Fruit fly (Drosophila melanogaster) whole organism, wandering third instar larva: ENCODE measurements around the gene Actn.

Experiments used
- Abd-B ChIP-seq: fragments of >200 bp; optimal IDR thresholded peaks from 2 replicates; lab custom pipeline; 2017; ENCODE audit warnings: missing biosample characterization, missing genetic modification characterization
- CG9705 ChIP-seq: fragments of 200-800 bp; sonication (Bioruptor generic); optimal IDR thresholded peaks from 2 replicates; lab custom pipeline; 2018; ENCODE audit warnings: missing biosample characterization, mild to moderate bottlenecking, missing genetic modification characterization
- CrebA ChIP-seq: fragments of 200-800 bp; sonication (Bioruptor generic); optimal IDR thresholded peaks from 2 replicates; lab custom pipeline; 2016; ENCODE audit warnings: missing biosample characterization, mild to moderate bottlenecking, missing genetic modification characterization, borderline replicate concordance
- Dfd ChIP-seq: fragments of >200 bp; optimal IDR thresholded peaks from 2 replicates; lab custom pipeline; 2017; ENCODE audit warnings: missing biosample characterization, missing genetic modification characterization
- Dif ChIP-seq: fragments of 200-275, 200-300 bp; sonication (Bioruptor generic); optimal IDR thresholded peaks from 2 replicates; lab custom pipeline; 2018; ENCODE audit warnings: missing biosample characterization, missing genetic modification characterization; ENCODE audit not compliant: partially characterized antibody
- GATAd ChIP-seq: sonication (Bioruptor generic); optimal IDR thresholded peaks from 2 replicates; lab custom pipeline; 2016; ENCODE audit warnings: missing biosample characterization, missing genetic modification characterization
- HLH106 ChIP-seq: fragments of 200-800 bp; optimal IDR thresholded peaks from 3 replicates; lab custom pipeline; 2019; ENCODE audit warnings: missing biosample characterization, mild to moderate bottlenecking, missing genetic modification characterization, moderate library complexity
- Hnf4 ChIP-seq: fragments of 200-800 bp; sonication (Bioruptor generic); optimal IDR thresholded peaks from 2 replicates; lab custom pipeline; 2016; ENCODE audit warnings: missing biosample characterization, mild to moderate bottlenecking, missing genetic modification characterization
- Hr78 ChIP-seq: fragments of >200 bp; optimal IDR thresholded peaks from 2 replicates; lab custom pipeline; 2017; ENCODE audit warnings: missing biosample characterization, missing genetic modification characterization
- Hr83 ChIP-seq: fragments of 200-300 bp; sonication (Bioruptor generic); optimal IDR thresholded peaks from 2 replicates; lab custom pipeline; 2016; ENCODE audit warnings: missing biosample characterization, mild to moderate bottlenecking, missing genetic modification characterization, moderate library complexity; ENCODE audit not compliant: poor library complexity, severe bottlenecking
- Mio ChIP-seq: sonication (Bioruptor generic); optimal IDR thresholded peaks from 2 replicates; lab custom pipeline; 2016; ENCODE audit warnings: missing biosample characterization, missing genetic modification characterization
- Myc ChIP-seq: fragments of >200 bp; optimal IDR thresholded peaks from 2 replicates; lab custom pipeline; 2017
- N ChIP-seq: fragments of >200 bp; optimal IDR thresholded peaks from 2 replicates; lab custom pipeline; 2018; ENCODE audit warnings: missing biosample characterization, missing external identifiers, missing genetic modification characterization
- OdsH ChIP-seq: fragments of 200-800 bp; sonication (Bioruptor generic); optimal IDR thresholded peaks from 2 replicates; lab custom pipeline; 2016; ENCODE audit warnings: missing biosample characterization, mild to moderate bottlenecking, missing genetic modification characterization
- Rel ChIP-seq, 2 experiments: fragments of 200-800 bp; sonication (Bioruptor generic) in 1 of 2; optimal IDR thresholded peaks; 2 replicates in 1 of 2; 3 replicates in 1 of 2; lab custom pipeline; 2016 to 2019; ENCODE audit warnings: mild to moderate bottlenecking in 2 of 2, missing biosample characterization in 2 of 2, missing genetic modification characterization in 2 of 2, moderate library complexity in 1 of 2
- Vsx2 ChIP-seq: fragments of 200-300, 225-300 bp; sonication (Bioruptor generic); optimal IDR thresholded peaks from 2 replicates; lab custom pipeline; 2018; ENCODE audit warnings: missing biosample characterization, missing genetic modification characterization; ENCODE audit not compliant: partially characterized antibody
- brk ChIP-seq: fragments of 200-800 bp; sonication (Bioruptor generic); optimal IDR thresholded peaks from 2 replicates; lab custom pipeline; 2016; ENCODE audit warnings: missing biosample characterization, mild to moderate bottlenecking, missing genetic modification characterization
- dl ChIP-seq, 2 experiments: fragments of 175-275, 200-275 bp in 1 of 2; fragments of 200-275 bp in 1 of 2; sonication (Bioruptor generic); optimal IDR thresholded peaks; lab custom pipeline; 2018; ENCODE audit warnings: mild to moderate bottlenecking in 2 of 2, missing biosample characterization in 2 of 2, missing genetic modification characterization in 2 of 2, moderate library complexity in 2 of 2; ENCODE audit not compliant: partially characterized antibody in 2 of 2, insufficient read depth in 1 of 2
- dsf ChIP-seq: sonication (Bioruptor generic); optimal IDR thresholded peaks from 2 replicates; lab custom pipeline; 2016; ENCODE audit warnings: missing biosample characterization, missing genetic modification characterization, borderline replicate concordance
- ey ChIP-seq: fragments of 200-800 bp; sonication (Bioruptor generic); optimal IDR thresholded peaks from 2 replicates; lab custom pipeline; 2016; ENCODE audit warnings: missing biosample characterization, missing genetic modification characterization
- foxo ChIP-seq, 2 experiments: fragments of 200-800 bp; sonication (Bioruptor generic); optimal IDR thresholded peaks; 2 replicates in 1 of 2; 3 replicates in 1 of 2; lab custom pipeline; 2016 to 2017; ENCODE audit warnings: missing biosample characterization in 2 of 2, missing genetic modification characterization in 2 of 2
- fru ChIP-seq: fragments of 200-800 bp; sonication (Bioruptor generic); optimal IDR thresholded peaks from 3 replicates; lab custom pipeline; 2016; ENCODE audit warnings: missing biosample characterization, mild to moderate bottlenecking, missing genetic modification characterization
- h ChIP-seq: fragments of 200-800 bp; sonication (Bioruptor generic); optimal IDR thresholded peaks from 3 replicates; lab custom pipeline; 2016; ENCODE audit warnings: missing biosample characterization, mild to moderate bottlenecking, missing genetic modification characterization
- jim ChIP-seq: fragments of 175-275, 200-325 bp; sonication (Bioruptor generic); optimal IDR thresholded peaks from 2 replicates; lab custom pipeline; 2016; ENCODE audit warnings: missing biosample characterization, mild to moderate bottlenecking, missing genetic modification characterization
- lola ChIP-seq: fragments of >200 bp; optimal IDR thresholded peaks from 2 replicates; lab custom pipeline; 2017; ENCODE audit warnings: missing biosample characterization, missing genetic modification characterization
- pan ChIP-seq: fragments of >200 bp; optimal IDR thresholded peaks from 2 replicates; lab custom pipeline; 2017
- psq ChIP-seq: fragments of 200-800 bp; sonication (Bioruptor generic); optimal IDR thresholded peaks from 3 replicates; lab custom pipeline; 2017; ENCODE audit warnings: missing biosample characterization, mild to moderate bottlenecking, missing genetic modification characterization, moderate library complexity
- rgr ChIP-seq: fragments of 200-800 bp; sonication (Bioruptor generic); optimal IDR thresholded peaks from 3 replicates; lab custom pipeline; 2016; ENCODE audit warnings: missing biosample characterization, mild to moderate bottlenecking, missing genetic modification characterization
- sage ChIP-seq: fragments of 200-800 bp; sonication (Bioruptor generic); optimal IDR thresholded peaks from 2 replicates; lab custom pipeline; 2016; ENCODE audit warnings: missing biosample characterization, mild to moderate bottlenecking, missing genetic modification characterization
- tai ChIP-seq: sonication (Bioruptor generic); optimal IDR thresholded peaks from 2 replicates; lab custom pipeline; 2016; ENCODE audit warnings: missing biosample characterization, missing genetic modification characterization
- woc ChIP-seq: sonication (Bioruptor generic); optimal IDR thresholded peaks from 2 replicates; lab custom pipeline; 2016; ENCODE audit warnings: missing biosample characterization, mild to moderate bottlenecking, missing genetic modification characterization

Gene Actn

DNA sequence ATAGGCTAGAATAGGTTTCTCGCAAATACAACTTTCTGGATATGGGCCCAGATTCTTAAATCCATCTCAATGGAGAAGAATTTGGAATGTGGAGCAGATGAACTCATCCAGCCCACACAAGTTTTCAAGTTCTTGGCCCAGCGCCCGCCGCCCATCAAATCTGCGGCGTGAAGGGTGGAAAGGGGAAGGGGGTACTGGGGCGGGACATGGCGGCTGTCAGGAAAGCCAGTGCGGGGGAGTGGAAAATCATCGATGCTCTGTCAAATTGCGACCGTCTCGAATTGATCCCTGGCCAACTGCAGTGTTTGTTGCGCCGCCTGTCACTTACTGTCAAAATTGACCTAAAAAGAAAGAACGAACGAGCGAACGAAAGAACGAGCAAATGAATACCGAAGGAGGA lies 56.6 kb downstream of the Actn start:
- TF ChIP-seq Abd-B (GFP tag; lab: Kevin White, UChicago), result no peak
- no peak for TF ChIP-seq psq (GFP tag; lab: Kevin White, UChicago)
- no peak for TF ChIP-seq Dfd (GFP tag; lab: Kevin White, UChicago)
- no peak for TF ChIP-seq Vsx2 (GFP tag; lab: Kevin White, UChicago)
- no peak for TF ChIP-seq Myc (lab: Kevin White, UChicago)
- TF ChIP-seq rgr (GFP tag; lab: Kevin White, UChicago), result no peak

DNA sequence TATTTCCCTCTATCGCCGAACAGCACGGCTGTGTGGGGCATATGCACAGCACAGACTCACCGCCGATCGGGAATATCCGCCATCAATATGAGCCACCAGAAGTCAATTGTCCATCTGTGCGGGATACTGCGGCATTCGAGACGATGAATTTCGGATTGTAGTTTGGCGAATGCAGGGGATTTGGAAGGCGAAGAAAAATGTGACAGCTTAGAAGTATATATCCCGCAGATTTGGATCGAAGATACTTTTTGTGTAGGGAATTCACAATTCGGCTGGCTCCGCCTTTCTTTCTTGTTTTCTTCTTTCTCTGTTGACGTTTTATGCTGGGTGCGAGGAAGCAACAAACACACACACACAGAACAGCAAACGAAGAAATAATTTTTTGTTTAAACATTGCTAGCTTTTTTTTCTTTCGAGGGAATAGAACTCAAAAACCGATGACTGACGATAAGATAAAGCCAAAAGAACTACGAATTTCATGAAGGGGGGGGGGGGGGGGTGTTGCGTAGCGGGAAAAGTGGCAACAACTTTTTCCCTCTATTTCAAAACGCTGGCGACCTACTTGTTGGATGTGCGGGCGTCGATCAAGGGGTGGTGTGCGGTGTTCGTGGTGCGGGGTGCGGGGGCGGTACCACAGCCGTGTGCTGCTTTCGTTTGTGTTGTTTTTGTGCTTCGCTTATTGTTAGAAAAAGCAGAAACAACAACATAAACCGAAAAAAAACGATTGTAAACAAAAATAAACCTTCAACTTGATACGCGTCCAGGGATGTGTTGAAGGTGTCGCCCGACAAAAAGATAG lies 57.7 kb downstream of the Actn start:
- TF ChIP-seq jim (GFP tag; lab: Kevin White, UChicago), result no peak
- no peak for TF ChIP-seq sage (GFP tag; lab: Kevin White, UChicago)
- peak; percentile 11 for TF ChIP-seq fru (GFP tag; lab: Kevin White, UChicago)
- TF ChIP-seq, all 38 proteins: peak for 1

DNA sequence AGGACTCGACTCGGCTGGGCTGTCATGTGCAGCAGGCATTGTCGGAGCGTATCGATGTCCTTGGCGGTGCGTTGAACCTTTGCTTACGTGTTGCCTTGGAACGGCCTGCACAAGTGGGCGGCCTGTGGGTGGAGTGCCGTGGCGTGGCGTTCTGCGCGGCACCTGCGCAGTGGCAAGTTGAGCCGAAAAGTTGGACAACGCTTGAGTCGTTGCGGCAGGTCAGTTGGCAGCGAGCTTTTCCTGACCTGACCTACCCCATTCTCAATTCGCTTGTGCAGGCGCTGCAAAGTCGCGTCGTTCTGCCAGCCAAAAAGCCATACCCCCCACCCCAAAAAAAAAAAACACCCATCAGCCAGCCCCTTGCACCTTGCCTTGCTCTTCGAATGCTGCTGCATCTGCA lies 60.4 kb downstream of the Actn start:
- TF ChIP-seq HLH106 (tag; lab: Kevin White, UChicago), result no peak
- no peak for TF ChIP-seq Dif (GFP tag; lab: Kevin White, UChicago)
- TF ChIP-seq GATAd (GFP tag; lab: Kevin White, UChicago), result no peak
- TF ChIP-seq pan, result no peak
- TF ChIP-seq Rel (GFP tag; optimal IDR thresholded peaks at IDR 0.05; lab: Kevin White, UChicago), result no peak
- no peak for TF ChIP-seq Rel (tag; optimal IDR thresholded peaks at IDR 0.05; lab: Kevin White, UChicago)
- TF ChIP-seq OdsH (GFP tag; lab: Kevin White, UChicago), result no peak
- no peak for TF ChIP-seq rgr (GFP tag; lab: Kevin White, UChicago)
- no peak for TF ChIP-seq dl (GFP tag; optimal IDR thresholded peaks at IDR 0.05; lab: Kevin White, UChicago; ENCODE audit: insufficient read depth in 1 of 2, partially characterized antibody in 2 of 2)
- no peak for TF ChIP-seq CrebA
- TF ChIP-seq Vsx2 (GFP tag; lab: Kevin White, UChicago), result no peak

DNA sequence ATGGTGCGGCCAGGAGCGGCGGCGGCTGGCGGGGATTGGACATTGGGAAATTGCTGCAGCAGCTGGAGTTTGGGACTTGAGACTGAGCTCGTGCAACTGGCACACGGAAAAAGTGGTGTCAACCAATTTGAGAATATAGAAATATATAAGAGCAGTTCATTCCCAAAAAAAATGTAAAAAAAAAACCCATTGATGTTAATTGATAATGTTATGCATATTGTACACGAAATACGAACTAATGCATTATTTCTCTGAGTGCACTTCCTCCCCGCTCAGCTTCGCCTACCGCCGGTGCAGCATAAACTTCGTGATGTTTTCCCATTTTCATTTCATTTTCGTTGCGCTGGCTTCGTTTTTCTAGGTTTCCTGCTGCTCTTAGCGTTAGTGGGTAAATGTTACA lies 62.4 kb downstream of the Actn start:
- TF ChIP-seq Hr83 (GFP tag; lab: Kevin White, UChicago), result no peak
- TF ChIP-seq foxo (GFP tag; optimal IDR thresholded peaks at IDR 0.05; lab: Kevin White, UChicago), result no peak
- TF ChIP-seq fru (GFP tag; lab: Kevin White, UChicago), result no peak
- TF ChIP-seq Dif (GFP tag; lab: Kevin White, UChicago), result no peak
- no peak for TF ChIP-seq woc (GFP tag; lab: Kevin White, UChicago)
- TF ChIP-seq ey (GFP tag; lab: Kevin White, UChicago), result no peak
- TF ChIP-seq GATAd (GFP tag; lab: Kevin White, UChicago), result no peak
- TF ChIP-seq lola, result no peak
- no peak for TF ChIP-seq sage (GFP tag; lab: Kevin White, UChicago)
- TF ChIP-seq Myc (lab: Kevin White, UChicago), result no peak
- no peak for TF ChIP-seq CrebA
- no peak for TF ChIP-seq h (GFP tag; lab: Kevin White, UChicago)
- TF ChIP-seq rgr (GFP tag; lab: Kevin White, UChicago), result no peak
- no peak for TF ChIP-seq dsf
- no peak for TF ChIP-seq Hnf4 (GFP tag; lab: Kevin White, UChicago)
- no peak for TF ChIP-seq Mio (GFP tag; lab: Kevin White, UChicago)
- no peak for TF ChIP-seq dl (GFP tag; optimal IDR thresholded peaks at IDR 0.05; lab: Kevin White, UChicago; ENCODE audit: insufficient read depth in 1 of 2, partially characterized antibody in 2 of 2)
- TF ChIP-seq, all 38 proteins: peak for 0

DNA sequence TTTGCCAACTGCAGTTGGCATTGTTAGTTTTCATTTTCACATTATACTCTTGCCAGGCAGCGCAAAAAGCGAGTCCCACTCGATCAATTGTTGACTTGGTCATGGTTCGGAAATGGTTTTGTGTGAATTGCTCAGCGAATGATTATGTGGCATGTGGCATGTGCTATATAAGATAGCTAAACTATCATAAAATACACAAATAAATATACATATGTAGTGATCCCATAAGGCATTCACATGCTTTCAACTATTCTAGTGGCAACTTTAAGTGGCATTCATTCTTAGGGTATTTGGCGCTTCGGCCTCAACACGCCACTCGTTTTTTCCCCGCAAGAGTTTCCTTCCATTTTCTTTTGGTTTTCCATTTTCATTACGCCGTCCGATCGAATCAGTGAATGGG lies 63.1 kb downstream of the Actn start:
- TF ChIP-seq CG9705 (GFP tag; lab: Kevin White, UChicago), result no peak
- TF ChIP-seq lola, result no peak
- TF ChIP-seq dl (GFP tag; optimal IDR thresholded peaks at IDR 0.05; lab: Kevin White, UChicago; ENCODE audit: insufficient read depth in 1 of 2, partially characterized antibody in 2 of 2), result no peak
- no peak for TF ChIP-seq tai
- TF ChIP-seq brk (GFP tag; lab: Kevin White, UChicago), result no peak
- TF ChIP-seq OdsH (GFP tag; lab: Kevin White, UChicago), result no peak
- TF ChIP-seq Vsx2 (GFP tag; lab: Kevin White, UChicago), result no peak
- TF ChIP-seq Hr78, result no peak
- TF ChIP-seq h (GFP tag; lab: Kevin White, UChicago), result no peak
- no peak for TF ChIP-seq dsf
- TF ChIP-seq Hnf4 (GFP tag; lab: Kevin White, UChicago), result no peak
- TF ChIP-seq CrebA, result no peak
- TF ChIP-seq N, result no peak
